Fruit fly (Drosophila melanogaster) whole organism, wandering third instar larva: Measurements from ENCODE around the gene CG34164.

Source experiments
- Abd-B ChIP-seq: fragments of >200 bp; optimal IDR thresholded peaks from 2 replicates; lab custom pipeline; 2017; ENCODE audit warnings: missing biosample characterization, missing genetic modification characterization
- CG32264 ChIP-seq: fragments of 200-800 bp; sonication (Bioruptor generic); optimal IDR thresholded peaks from 2 replicates; lab custom pipeline; 2016; ENCODE audit warnings: missing biosample characterization, missing genetic modification characterization
- CG9705 ChIP-seq: fragments of 200-800 bp; sonication (Bioruptor generic); optimal IDR thresholded peaks from 2 replicates; lab custom pipeline; 2018; ENCODE audit warnings: missing biosample characterization, mild to moderate bottlenecking, missing genetic modification characterization
- CrebA ChIP-seq: fragments of 200-800 bp; sonication (Bioruptor generic); optimal IDR thresholded peaks from 2 replicates; lab custom pipeline; 2016; ENCODE audit warnings: missing biosample characterization, mild to moderate bottlenecking, missing genetic modification characterization, borderline replicate concordance
- Dfd ChIP-seq: fragments of >200 bp; optimal IDR thresholded peaks from 2 replicates; lab custom pipeline; 2017; ENCODE audit warnings: missing biosample characterization, missing genetic modification characterization
- Dif ChIP-seq: fragments of 200-275, 200-300 bp; sonication (Bioruptor generic); optimal IDR thresholded peaks from 2 replicates; lab custom pipeline; 2018; ENCODE audit warnings: missing biosample characterization, missing genetic modification characterization; ENCODE audit not compliant: partially characterized antibody
- GATAd ChIP-seq: sonication (Bioruptor generic); optimal IDR thresholded peaks from 2 replicates; lab custom pipeline; 2016; ENCODE audit warnings: missing biosample characterization, missing genetic modification characterization
- HLH106 ChIP-seq: fragments of 200-800 bp; optimal IDR thresholded peaks from 3 replicates; lab custom pipeline; 2019; ENCODE audit warnings: missing biosample characterization, mild to moderate bottlenecking, missing genetic modification characterization, moderate library complexity
- Hnf4 ChIP-seq: fragments of 200-800 bp; sonication (Bioruptor generic); optimal IDR thresholded peaks from 2 replicates; lab custom pipeline; 2016; ENCODE audit warnings: missing biosample characterization, mild to moderate bottlenecking, missing genetic modification characterization
- Hr78 ChIP-seq: fragments of >200 bp; optimal IDR thresholded peaks from 2 replicates; lab custom pipeline; 2017; ENCODE audit warnings: missing biosample characterization, missing genetic modification characterization
- Hr83 ChIP-seq: fragments of 200-300 bp; sonication (Bioruptor generic); optimal IDR thresholded peaks from 2 replicates; lab custom pipeline; 2016; ENCODE audit warnings: missing biosample characterization, mild to moderate bottlenecking, missing genetic modification characterization, moderate library complexity; ENCODE audit not compliant: poor library complexity, severe bottlenecking
- Mio ChIP-seq: sonication (Bioruptor generic); optimal IDR thresholded peaks from 2 replicates; lab custom pipeline; 2016; ENCODE audit warnings: missing biosample characterization, missing genetic modification characterization
- N ChIP-seq: fragments of >200 bp; optimal IDR thresholded peaks from 2 replicates; lab custom pipeline; 2018; ENCODE audit warnings: missing biosample characterization, missing external identifiers, missing genetic modification characterization
- OdsH ChIP-seq: fragments of 200-800 bp; sonication (Bioruptor generic); optimal IDR thresholded peaks from 2 replicates; lab custom pipeline; 2016; ENCODE audit warnings: missing biosample characterization, mild to moderate bottlenecking, missing genetic modification characterization
- Sp1 ChIP-seq: fragments of 200-800 bp; sonication (Bioruptor generic); optimal IDR thresholded peaks from 3 replicates; lab custom pipeline; 2019; ENCODE audit warnings: missing biosample characterization, mild to moderate bottlenecking, missing genetic modification characterization, moderate library complexity
- Vsx2 ChIP-seq: fragments of 200-300, 225-300 bp; sonication (Bioruptor generic); optimal IDR thresholded peaks from 2 replicates; lab custom pipeline; 2018; ENCODE audit warnings: missing biosample characterization, missing genetic modification characterization; ENCODE audit not compliant: partially characterized antibody
- brk ChIP-seq: fragments of 200-800 bp; sonication (Bioruptor generic); optimal IDR thresholded peaks from 2 replicates; lab custom pipeline; 2016; ENCODE audit warnings: missing biosample characterization, mild to moderate bottlenecking, missing genetic modification characterization
- dmrt93B ChIP-seq: fragments of 200-800 bp; sonication (Bioruptor generic); optimal IDR thresholded peaks from 2 replicates; lab custom pipeline; 2018; ENCODE audit warnings: missing biosample characterization, mild to moderate bottlenecking, missing genetic modification characterization
- dsf ChIP-seq: sonication (Bioruptor generic); optimal IDR thresholded peaks from 2 replicates; lab custom pipeline; 2016; ENCODE audit warnings: missing biosample characterization, missing genetic modification characterization, borderline replicate concordance
- ey ChIP-seq: fragments of 200-800 bp; sonication (Bioruptor generic); optimal IDR thresholded peaks from 2 replicates; lab custom pipeline; 2016; ENCODE audit warnings: missing biosample characterization, missing genetic modification characterization
- foxo ChIP-seq, 2 experiments: fragments of 200-800 bp; sonication (Bioruptor generic); optimal IDR thresholded peaks; 2 replicates in 1 of 2; 3 replicates in 1 of 2; lab custom pipeline; 2016 to 2017; ENCODE audit warnings: missing biosample characterization in 2 of 2, missing genetic modification characterization in 2 of 2
- fru ChIP-seq: fragments of 200-800 bp; sonication (Bioruptor generic); optimal IDR thresholded peaks from 3 replicates; lab custom pipeline; 2016; ENCODE audit warnings: missing biosample characterization, mild to moderate bottlenecking, missing genetic modification characterization
- h ChIP-seq: fragments of 200-800 bp; sonication (Bioruptor generic); optimal IDR thresholded peaks from 3 replicates; lab custom pipeline; 2016; ENCODE audit warnings: missing biosample characterization, mild to moderate bottlenecking, missing genetic modification characterization
- jim ChIP-seq: fragments of 175-275, 200-325 bp; sonication (Bioruptor generic); optimal IDR thresholded peaks from 2 replicates; lab custom pipeline; 2016; ENCODE audit warnings: missing biosample characterization, mild to moderate bottlenecking, missing genetic modification characterization
- lola ChIP-seq: fragments of >200 bp; optimal IDR thresholded peaks from 2 replicates; lab custom pipeline; 2017; ENCODE audit warnings: missing biosample characterization, missing genetic modification characterization
- pan ChIP-seq: fragments of >200 bp; optimal IDR thresholded peaks from 2 replicates; lab custom pipeline; 2017
- psq ChIP-seq: fragments of 200-800 bp; sonication (Bioruptor generic); optimal IDR thresholded peaks from 3 replicates; lab custom pipeline; 2017; ENCODE audit warnings: missing biosample characterization, mild to moderate bottlenecking, missing genetic modification characterization, moderate library complexity
- rgr ChIP-seq: fragments of 200-800 bp; sonication (Bioruptor generic); optimal IDR thresholded peaks from 3 replicates; lab custom pipeline; 2016; ENCODE audit warnings: missing biosample characterization, mild to moderate bottlenecking, missing genetic modification characterization
- sage ChIP-seq: fragments of 200-800 bp; sonication (Bioruptor generic); optimal IDR thresholded peaks from 2 replicates; lab custom pipeline; 2016; ENCODE audit warnings: missing biosample characterization, mild to moderate bottlenecking, missing genetic modification characterization
- tai ChIP-seq: sonication (Bioruptor generic); optimal IDR thresholded peaks from 2 replicates; lab custom pipeline; 2016; ENCODE audit warnings: missing biosample characterization, missing genetic modification characterization
- usp ChIP-seq: fragments of >200 bp; optimal IDR thresholded peaks from 2 replicates; lab custom pipeline; 2017; ENCODE audit warnings: missing biosample characterization, missing genetic modification characterization
- woc ChIP-seq: sonication (Bioruptor generic); optimal IDR thresholded peaks from 2 replicates; lab custom pipeline; 2016; ENCODE audit warnings: missing biosample characterization, mild to moderate bottlenecking, missing genetic modification characterization

Gene CG34164

DNA sequence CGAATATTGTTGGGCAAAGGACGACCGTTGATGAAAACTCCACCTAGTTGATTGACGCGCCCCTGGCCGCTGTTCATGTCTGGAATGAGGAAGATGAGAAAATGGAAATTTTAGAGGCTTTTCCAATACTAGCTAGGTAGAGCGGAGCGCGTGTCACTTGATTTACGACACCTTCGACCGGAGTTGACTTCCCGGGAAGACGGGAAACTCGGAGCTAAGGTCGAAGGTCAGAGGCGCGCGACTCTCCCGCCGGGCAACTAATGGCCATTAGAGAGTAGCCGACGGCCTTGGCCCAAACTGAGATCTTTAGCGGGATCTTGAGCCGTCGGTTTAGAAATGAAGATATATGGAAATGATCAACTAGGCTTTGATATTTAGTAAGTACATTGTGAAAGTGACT, 28.9 kb downstream of the CG34164 start:
- TF ChIP-seq Hnf4 (GFP tag; lab: Kevin White, UChicago) (no peak), dmrt93B (GFP tag; lab: Kevin White, UChicago) (no peak), Mio (no peak), Sp1 (GFP tag; lab: Kevin White, UChicago) (no peak), fru (GFP tag; lab: Kevin White, UChicago) (no peak), N (no peak), Vsx2 (GFP tag; lab: Kevin White, UChicago) (no peak), dsf (GFP tag; lab: Kevin White, UChicago) (no peak)

dm6 chr2L:12085619-12086171, 29.5 kb downstream of the CG34164 start, which contains the start of gene prd:
Gene prd, minus strand, starts transcription at chr2L:12085827.
- no peak for TF ChIP-seq N
- no peak for TF ChIP-seq OdsH (GFP tag; lab: Kevin White, UChicago)
- TF ChIP-seq lola (GFP tag; lab: Kevin White, UChicago): no peak
- TF ChIP-seq brk (GFP tag; lab: Kevin White, UChicago): no peak
- no peak for TF ChIP-seq HLH106
- TF ChIP-seq CG32264: no peak
- no peak for TF ChIP-seq GATAd
- no peak for TF ChIP-seq h (GFP tag; lab: Kevin White, UChicago)
- TF ChIP-seq pan (lab: Kevin White, UChicago): no peak
- no peak for TF ChIP-seq Dfd (GFP tag; lab: Kevin White, UChicago)
- TF ChIP-seq jim (GFP tag; lab: Kevin White, UChicago): no peak
- TF ChIP-seq foxo (GFP tag; optimal IDR thresholded peaks at IDR 0.05; lab: Kevin White, UChicago): no peak
- TF ChIP-seq CG9705 (GFP tag; lab: Kevin White, UChicago): no peak
- TF ChIP-seq fru (GFP tag; lab: Kevin White, UChicago): no peak
- TF ChIP-seq sage (GFP tag; lab: Kevin White, UChicago): no peak
- TF ChIP-seq usp (GFP tag; lab: Kevin White, UChicago): no peak
- TF ChIP-seq dmrt93B (GFP tag; lab: Kevin White, UChicago): no peak
- TF ChIP-seq Hnf4 (GFP tag; lab: Kevin White, UChicago): no peak

- TF ChIP-seq Dif (no peak), N (no peak)
Observed at dm6 chr2L:12087442-12087841, 31.3 kb downstream of the CG34164 start.

DNA sequence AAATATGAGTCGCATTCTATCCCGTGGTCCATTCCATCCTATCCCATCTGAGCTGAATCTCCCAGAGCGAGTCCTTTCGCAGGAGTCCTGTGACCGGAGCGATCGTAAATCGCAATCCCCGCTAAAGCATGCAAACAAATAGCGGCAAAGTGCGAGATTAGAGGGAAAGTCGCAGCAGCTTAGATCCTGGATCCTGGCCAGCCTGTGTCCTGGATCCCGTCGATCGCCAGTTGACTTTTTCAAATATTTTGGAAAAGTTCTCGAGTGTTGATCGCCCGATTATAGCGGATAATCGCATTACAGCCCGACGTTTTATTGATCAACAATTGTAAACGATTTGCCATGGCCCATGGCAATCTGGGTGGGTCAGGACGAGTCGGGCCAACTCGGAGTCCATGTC, 33.0 kb downstream of the CG34164 start:
- TF ChIP-seq HLH106 (no peak), woc (GFP tag; lab: Kevin White, UChicago) (no peak), CrebA (GFP tag; lab: Kevin White, UChicago) (no peak), fru (GFP tag; lab: Kevin White, UChicago) (no peak), psq (GFP tag; lab: Kevin White, UChicago) (no peak), h (GFP tag; lab: Kevin White, UChicago) (no peak), ey (no peak), Dif (no peak), CG32264 (no peak), Dfd (GFP tag; lab: Kevin White, UChicago) (no peak), Hr83 (GFP tag; lab: Kevin White, UChicago) (no peak), usp (GFP tag; lab: Kevin White, UChicago) (no peak), Hnf4 (GFP tag; lab: Kevin White, UChicago) (no peak), brk (GFP tag; lab: Kevin White, UChicago) (no peak), Abd-B (no peak), Hr78 (GFP tag; lab: Kevin White, UChicago) (no peak), tai (GFP tag; lab: Kevin White, UChicago) (no peak), Sp1 (GFP tag; lab: Kevin White, UChicago) (no peak), sage (GFP tag; lab: Kevin White, UChicago) (no peak)

DNA sequence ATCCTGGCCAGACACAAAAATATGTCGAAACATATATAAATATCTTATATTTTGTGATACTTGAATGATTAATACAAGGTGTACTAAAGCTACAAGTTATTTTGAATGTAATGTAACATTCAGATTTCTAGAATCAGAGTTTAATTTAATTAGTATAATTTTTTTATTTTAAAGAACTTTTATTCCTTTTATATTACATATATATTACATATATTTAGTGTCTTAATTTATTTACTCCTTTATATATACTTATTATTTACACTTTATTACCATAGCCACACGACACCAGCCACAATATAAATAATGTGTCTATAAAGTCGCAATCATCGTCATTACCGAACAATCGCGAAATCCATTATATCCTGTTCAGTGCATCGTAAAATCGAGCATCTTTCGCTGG, 35.4 kb downstream of the CG34164 start, which contains the start of gene Pex19:
Gene Pex19, plus strand, starts transcription at position 301 of the 400 bp plus-strand sequence.
- no peak for TF ChIP-seq rgr (GFP tag; lab: Kevin White, UChicago)
- TF ChIP-seq, all 38 proteins: peak for 0
